Worm (Caenorhabditis elegans): ENCODE data around the gene C25H3.3.
A peak's percentile ranks its signal among the peaks of the same experiment; 100 is the strongest.

C25H3.3 gene

DNA sequence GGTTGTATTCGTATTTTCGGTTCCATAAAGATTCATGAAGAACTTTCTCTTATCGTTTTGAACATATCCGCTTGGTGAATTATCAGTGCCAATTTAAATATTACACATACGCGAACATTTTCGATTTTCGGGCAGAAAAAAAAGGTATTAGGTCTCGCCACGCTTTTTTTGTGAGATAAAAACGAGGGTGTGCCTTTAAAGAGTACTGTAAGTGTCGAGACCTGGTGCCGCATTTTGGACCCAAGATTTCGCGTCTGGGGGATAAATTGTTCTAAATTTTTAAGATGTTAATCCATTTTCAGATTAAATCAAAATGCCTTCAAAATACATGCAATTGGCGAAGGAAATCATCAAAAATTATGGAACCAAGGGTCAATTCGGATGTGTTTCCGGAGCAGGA is at the start of gene C25H3.3:
Gene C25H3.3, plus strand, starts transcription at position 301 of the 400 bp plus-strand sequence.
- TF ChIP-seq mab-5 (tag; optimal IDR thresholded peaks at IDR 0.05): no peak
- no peak for TF ChIP-seq nhr-28 (tag; optimal IDR thresholded peaks at IDR 0.05)
- no peak for TF ChIP-seq snpc-4 (tag; optimal IDR thresholded peaks at IDR 0.05)
- TF ChIP-seq M03D4.4 (tag; optimal IDR thresholded peaks at IDR 0.05): no peak
- no peak for TF ChIP-seq ceh-83 (GFP tag; optimal IDR thresholded peaks at IDR 0.05)
- no peak for TF ChIP-seq cnd-1 (tag; optimal IDR thresholded peaks at IDR 0.05)
- TF ChIP-seq ces-1 (GFP tag; optimal IDR thresholded peaks at IDR 0.05): no peak
- no peak for TF ChIP-seq ztf-11 (tag; optimal IDR thresholded peaks at IDR 0.05)
- TF ChIP-seq lin-13 (tag; optimal IDR thresholded peaks at IDR 0.05): no peak
- TF ChIP-seq nhr-76 (tag; optimal IDR thresholded peaks at IDR 0.05): no peak
- TF ChIP-seq sem-2 (GFP tag; optimal IDR thresholded peaks at IDR 0.05): no peak
- no peak for TF ChIP-seq elt-3 (tag; optimal IDR thresholded peaks at IDR 0.05)
- no peak for TF ChIP-seq unc-62 (GFP tag; optimal IDR thresholded peaks at IDR 0.05)
- TF ChIP-seq ham-2 (GFP tag; optimal IDR thresholded peaks at IDR 0.05): no peak
- TF ChIP-seq lin-32 (GFP tag; optimal IDR thresholded peaks at IDR 0.05): no peak
- no peak for TF ChIP-seq drap-1 (GFP tag; optimal IDR thresholded peaks at IDR 0.05)

- TF ChIP-seq ceh-83 (GFP tag; optimal IDR thresholded peaks at IDR 0.05): no peak
- TF ChIP-seq tbx-8 (GFP tag; optimal IDR thresholded peaks at IDR 0.05): no peak
- no peak for TF ChIP-seq snpc-4 (tag; optimal IDR thresholded peaks at IDR 0.05)
Observed at ce11 chrII:5646942-5647341, 47.1 kb upstream of the C25H3.3 start, which contains the start of gene F59E12.9. F59E12.9 (minus strand) TSS chrII:5647042.

ce11 chrII:5648272-5648671 is 45.7 kb upstream of the C25H3.3 start, which contains the start of gene ddl-1:
ddl-1 (minus strand) TSS chrII:5648372.
- TF ChIP-seq elt-1 (tag; optimal IDR thresholded peaks at IDR 0.05; ENCODE audit: borderline replicate concordance, insufficient read depth) (no peak), drap-1 (GFP tag; optimal IDR thresholded peaks at IDR 0.05) (no peak), mls-2 (tag; optimal IDR thresholded peaks at IDR 0.05) (no peak), elt-3 (tag; optimal IDR thresholded peaks at IDR 0.05) (no peak), lin-32 (GFP tag; optimal IDR thresholded peaks at IDR 0.05) (no peak), ceh-43 (GFP tag; optimal IDR thresholded peaks at IDR 0.05) (no peak), unc-39 (tag; optimal IDR thresholded peaks at IDR 0.05) (no peak), ceh-83 (GFP tag; optimal IDR thresholded peaks at IDR 0.05) (no peak)

- TF ChIP-seq bed-3 (GFP tag; optimal IDR thresholded peaks at IDR 0.05) (no peak), mab-5 (tag; optimal IDR thresholded peaks at IDR 0.05) (no peak), lsy-2 (tag; optimal IDR thresholded peaks at IDR 0.05) (peak; percentile 80), mls-2 (tag; optimal IDR thresholded peaks at IDR 0.05) (no peak), unc-62 (GFP tag; optimal IDR thresholded peaks at IDR 0.05) (peak; percentile 1), lin-32 (GFP tag; optimal IDR thresholded peaks at IDR 0.05) (no peak), lin-13 (tag; optimal IDR thresholded peaks at IDR 0.05) (peak; percentile 6), blmp-1 (tag; optimal IDR thresholded peaks at IDR 0.05) (no peak), pha-4 (tag; optimal IDR thresholded peaks at IDR 0.05) (peak; percentile 28), nhr-76 (tag; optimal IDR thresholded peaks at IDR 0.05) (no peak), hlh-1 (tag; optimal IDR thresholded peaks at IDR 0.05) (peak; percentile 76), sptf-1 (tag; optimal IDR thresholded peaks at IDR 0.05) (peak; percentile 32), drap-1 (GFP tag; optimal IDR thresholded peaks at IDR 0.05) (no peak), nhr-237 (tag; optimal IDR thresholded peaks at IDR 0.05) (peak; percentile 40), nhr-2 (tag; optimal IDR thresholded peaks at IDR 0.05) (peak; percentile 23), ceh-39 (tag; optimal IDR thresholded peaks at IDR 0.05) (peak; percentile 96), zip-8 (tag; optimal IDR thresholded peaks at IDR 0.05) (no peak), sem-2 (GFP tag; optimal IDR thresholded peaks at IDR 0.05) (no peak), M03D4.4 (tag; optimal IDR thresholded peaks at IDR 0.05) (no peak), unc-120 (tag; optimal IDR thresholded peaks at IDR 0.05; ENCODE audit: poor library complexity, severe bottlenecking) (no peak), tbx-8 (GFP tag; optimal IDR thresholded peaks at IDR 0.05) (no peak), mep-1 (tag; optimal IDR thresholded peaks at IDR 0.05) (peak; percentile 88), unc-39 (tag; optimal IDR thresholded peaks at IDR 0.05) (no peak), nhr-28 (tag; optimal IDR thresholded peaks at IDR 0.05) (no peak), ces-1 (GFP tag; optimal IDR thresholded peaks at IDR 0.05) (no peak), elt-1 (tag; optimal IDR thresholded peaks at IDR 0.05; ENCODE audit: borderline replicate concordance, insufficient read depth) (no peak), snpc-4 (tag; optimal IDR thresholded peaks at IDR 0.05) (no peak)
Observed at ce11 chrII:5649236-5650004, 44.6 kb upstream of the C25H3.3 start, which contains the start of the genes sam-4, F59E12.17 and zyg-1. sam-4 (minus strand) TSS chrII:5649286. F59E12.17 (minus strand) TSS chrII:5649470. zyg-1 (plus strand) TSS chrII:5649748.
